Fruit fly (Drosophila melanogaster): ENCODE results near the gene tzn.

dm6 chr3L:20834150-20834549 lies 35.7 kb downstream of the tzn start:
- TF ChIP-seq psq (optimal IDR thresholded peaks at IDR 0.05) (no peak), CG8478 (optimal IDR thresholded peaks at IDR 0.05) (no peak)
